Worm (Caenorhabditis elegans): Measurements from ENCODE around the gene cyp-25A3.
A peak's percentile ranks its signal among the peaks of the same experiment; 100 is the strongest.

cyp-25A3 gene

ce11 chrIII:3875608-3876007, 36.1 kb upstream of the cyp-25A3 start:
- no peak for TF ChIP-seq ceh-39 (tag; optimal IDR thresholded peaks at IDR 0.05)
- no peak for TF ChIP-seq nhr-76 (tag; optimal IDR thresholded peaks at IDR 0.05)
- TF ChIP-seq mab-5 (tag; optimal IDR thresholded peaks at IDR 0.05) = no peak
- TF ChIP-seq snpc-4 (tag; optimal IDR thresholded peaks at IDR 0.05) = no peak
- no peak for TF ChIP-seq ces-1 (GFP tag; optimal IDR thresholded peaks at IDR 0.05)
- no peak for TF ChIP-seq tbx-8 (GFP tag; optimal IDR thresholded peaks at IDR 0.05)
- no peak for TF ChIP-seq cnd-1 (tag; optimal IDR thresholded peaks at IDR 0.05)

ce11 chrIII:3874895-3875294, 35.4 kb upstream of the cyp-25A3 start:
- no peak for TF ChIP-seq nhr-12 (tag; optimal IDR thresholded peaks at IDR 0.05)
- no peak for TF ChIP-seq zip-8 (tag; optimal IDR thresholded peaks at IDR 0.05)
- no peak for TF ChIP-seq flh-1 (GFP tag; optimal IDR thresholded peaks at IDR 0.05)
- no peak for TF ChIP-seq nhr-237 (tag; optimal IDR thresholded peaks at IDR 0.05)
- no peak for TF ChIP-seq mab-5 (tag; optimal IDR thresholded peaks at IDR 0.05)
- TF ChIP-seq drap-1 (GFP tag; optimal IDR thresholded peaks at IDR 0.05) = no peak
- no peak for TF ChIP-seq mep-1 (tag; optimal IDR thresholded peaks at IDR 0.05)
- no peak for TF ChIP-seq nhr-76 (tag; optimal IDR thresholded peaks at IDR 0.05)
- no peak for TF ChIP-seq unc-39 (tag; optimal IDR thresholded peaks at IDR 0.05)
- no peak for TF ChIP-seq lsy-2 (tag; optimal IDR thresholded peaks at IDR 0.05)

ce11 chrIII:3874492-3874891, 35.0 kb upstream of the cyp-25A3 start:
- TF ChIP-seq elt-3 (tag; optimal IDR thresholded peaks at IDR 0.05) = peak; percentile 68
- no peak for TF ChIP-seq ceh-83 (GFP tag; optimal IDR thresholded peaks at IDR 0.05)
- TF ChIP-seq lsy-2 (tag; optimal IDR thresholded peaks at IDR 0.05) = no peak
- TF ChIP-seq elt-1 (tag; optimal IDR thresholded peaks at IDR 0.05; ENCODE audit: borderline replicate concordance, insufficient read depth) = peak; percentile 43

- no peak for TF ChIP-seq elt-1 (tag; optimal IDR thresholded peaks at IDR 0.05; ENCODE audit: borderline replicate concordance, insufficient read depth)
- peak; percentile 5 for TF ChIP-seq pha-4 (tag; optimal IDR thresholded peaks at IDR 0.05)
- TF ChIP-seq zip-8 (tag; optimal IDR thresholded peaks at IDR 0.05) = no peak
- TF ChIP-seq ham-2 (GFP tag; optimal IDR thresholded peaks at IDR 0.05) = no peak
- no peak for TF ChIP-seq sptf-1 (tag; optimal IDR thresholded peaks at IDR 0.05)
- TF ChIP-seq lsy-2 (tag; optimal IDR thresholded peaks at IDR 0.05) = no peak
- no peak for TF ChIP-seq flh-1 (GFP tag; optimal IDR thresholded peaks at IDR 0.05)
- no peak for TF ChIP-seq ceh-83 (GFP tag; optimal IDR thresholded peaks at IDR 0.05)
- no peak for TF ChIP-seq unc-120 (tag; optimal IDR thresholded peaks at IDR 0.05; ENCODE audit: poor library complexity, severe bottlenecking)
These were observed 33.9 kb upstream of the cyp-25A3 start for ce11 chrIII:3873424-3873823.

- TF ChIP-seq cnd-1 (tag; optimal IDR thresholded peaks at IDR 0.05) (no peak), ham-2 (GFP tag; optimal IDR thresholded peaks at IDR 0.05) (no peak), lsy-2 (tag; optimal IDR thresholded peaks at IDR 0.05) (no peak), ceh-39 (tag; optimal IDR thresholded peaks at IDR 0.05) (no peak), ceh-83 (GFP tag; optimal IDR thresholded peaks at IDR 0.05) (no peak), mep-1 (tag; optimal IDR thresholded peaks at IDR 0.05) (no peak), sptf-1 (tag; optimal IDR thresholded peaks at IDR 0.05) (no peak), unc-62 (GFP tag; optimal IDR thresholded peaks at IDR 0.05) (no peak), unc-39 (tag; optimal IDR thresholded peaks at IDR 0.05) (no peak), tbx-8 (GFP tag; optimal IDR thresholded peaks at IDR 0.05) (no peak), hlh-1 (tag; optimal IDR thresholded peaks at IDR 0.05) (no peak)
These were observed 33.4 kb upstream of the cyp-25A3 start for ce11 chrIII:3872978-3873377.

- no peak for TF ChIP-seq mls-2 (tag; optimal IDR thresholded peaks at IDR 0.05)
- peak; percentile 79 for TF ChIP-seq zip-8 (tag; optimal IDR thresholded peaks at IDR 0.05)
- TF ChIP-seq nhr-2 (tag; optimal IDR thresholded peaks at IDR 0.05) = peak; percentile 100
These were observed 32.4 kb upstream of the cyp-25A3 start for ce11 chrIII:3871763-3872486.

ce11 chrIII:3869292-3869781, 29.8 kb upstream of the cyp-25A3 start:
- no peak for TF ChIP-seq M03D4.4 (tag; optimal IDR thresholded peaks at IDR 0.05)
- TF ChIP-seq unc-39 (tag; optimal IDR thresholded peaks at IDR 0.05) = peak; percentile 30
- TF ChIP-seq hlh-1 (tag; optimal IDR thresholded peaks at IDR 0.05) = no peak

All from whole organism, mixed stage, embryonic.